Fruit fly (Drosophila melanogaster) whole organism, adult: ENCODE data around the gene CG4631.

Source experiments
- CG11617 ChIP-seq: fragments of 200-800 bp; sonication (Bioruptor generic); optimal IDR thresholded peaks from 2 replicates; lab custom pipeline; 2017; ENCODE audit warnings: mild to moderate bottlenecking, missing biosample characterization, missing genetic modification reagents, missing genetic modification characterization
- CG14711 ChIP-seq: fragments of 200-800 bp; sonication (Bioruptor generic); optimal IDR thresholded peaks from 2 replicates; lab custom pipeline; 2018; ENCODE audit warnings: missing biosample characterization, mild to moderate bottlenecking, missing genetic modification characterization, moderate library complexity
- CG1620 ChIP-seq: fragments of 200-800 bp; sonication (Bioruptor generic); optimal IDR thresholded peaks from 2 replicates; lab custom pipeline; 2016; ENCODE audit warnings: missing biosample characterization, missing genetic modification characterization
- Hr96 ChIP-seq: fragments of 200-800 bp; sonication (Bioruptor generic); optimal IDR thresholded peaks from 2 replicates; lab custom pipeline; 2016; ENCODE audit warnings: missing biosample characterization, missing genetic modification characterization
- cic ChIP-seq: fragments of 200-800 bp; sonication (Bioruptor generic); optimal IDR thresholded peaks from 2 replicates; lab custom pipeline; 2017; ENCODE audit warnings: missing biosample characterization, mild to moderate bottlenecking, missing genetic modification characterization, moderate library complexity
- ovo ChIP-seq: fragments of 200-800 bp; sonication (Bioruptor generic); optimal IDR thresholded peaks from 2 replicates; lab custom pipeline; 2016; ENCODE audit warnings: missing biosample characterization, missing genetic modification characterization
- pad ChIP-seq: fragments of 200-800 bp; sonication (Bioruptor generic); optimal IDR thresholded peaks from 3 replicates; lab custom pipeline; 2017; ENCODE audit warnings: missing biosample characterization, missing genetic modification characterization, mild to moderate bottlenecking, moderate library complexity, missing genetic modification reagents

DNA sequence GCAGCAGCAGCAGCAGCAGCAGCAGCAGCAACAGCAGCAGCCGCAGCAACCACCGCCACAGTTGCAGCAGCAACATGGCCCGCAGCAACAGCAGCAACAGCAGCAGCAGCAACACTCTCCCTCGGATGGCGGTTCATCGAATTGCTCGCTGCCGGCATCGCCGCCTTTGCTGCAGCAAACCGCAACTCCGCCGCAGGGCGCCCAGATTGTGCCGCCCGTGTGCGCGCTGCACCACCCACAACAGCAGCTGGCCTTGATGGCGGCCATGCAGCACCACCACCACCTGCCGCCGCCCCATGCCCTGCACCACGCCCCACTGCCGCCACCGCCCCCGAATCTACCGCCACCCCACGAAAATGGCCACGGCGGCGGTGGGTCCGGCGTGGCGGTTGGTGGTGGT lies 15.0 kb downstream of the CG4631 start:
- TF ChIP-seq cic (GFP tag; lab: Kevin White, UChicago) (no peak), CG14711 (tag; lab: Kevin White, UChicago) (no peak), pad (no peak), CG11617 (GFP tag; lab: Kevin White, UChicago) (no peak), Hr96 (GFP tag; lab: Kevin White, UChicago) (no peak), ovo (GFP tag; lab: Kevin White, UChicago) (no peak), CG1620 (GFP tag; lab: Kevin White, UChicago) (no peak)
